Fruit fly (Drosophila melanogaster): ENCODE measurements around the gene HIP-R.

DNA sequence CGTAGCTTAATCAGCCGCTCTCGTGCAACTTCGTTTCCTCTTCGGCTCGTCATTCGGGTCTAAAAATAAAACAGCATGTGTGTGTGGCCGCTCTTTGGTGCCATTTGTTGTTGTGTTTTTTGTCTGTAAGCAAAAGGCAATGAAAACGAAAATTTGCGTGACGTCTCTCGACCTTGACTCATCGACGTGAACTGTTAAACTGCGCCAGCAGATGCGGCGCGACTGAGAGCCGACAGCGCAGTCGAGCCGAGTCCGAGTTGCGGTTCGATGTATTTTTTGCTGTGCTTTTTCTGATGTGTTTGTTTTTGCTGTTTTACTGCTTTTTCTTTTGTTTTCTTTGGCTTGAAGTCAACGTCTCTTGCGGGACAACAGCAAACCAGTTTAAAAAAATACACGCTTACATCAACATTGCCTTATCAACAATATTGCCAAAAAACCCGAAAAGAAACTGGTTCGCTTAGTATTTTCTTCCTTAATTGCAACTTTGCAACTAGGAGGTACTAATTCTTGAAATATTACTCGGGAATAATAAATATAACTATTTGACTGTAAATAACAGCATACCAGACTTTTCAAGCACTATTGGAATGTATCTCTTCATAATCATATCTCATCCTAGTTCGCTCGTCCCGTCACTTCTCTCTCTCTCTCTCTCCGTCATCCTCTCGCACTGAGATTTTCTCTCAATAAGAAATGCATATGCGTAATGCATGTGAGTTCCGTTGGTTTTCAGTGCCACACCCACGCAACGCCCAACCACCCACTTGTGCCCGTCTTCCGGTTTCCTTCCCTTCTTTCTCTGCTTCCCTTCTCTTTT, 11.4 kb upstream of the HIP-R start:
- TF ChIP-seq Dll (optimal IDR thresholded peaks at IDR 0.05) (peak; percentile 24), EcR (GFP tag; optimal IDR thresholded peaks at IDR 0.05) (peak in 1 of 2 experiments; percentile 82), CG8478 (optimal IDR thresholded peaks at IDR 0.05) (no peak), pan (optimal IDR thresholded peaks at IDR 0.05) (no peak), usp (GFP tag; optimal IDR thresholded peaks at IDR 0.05) (no peak)
